Worm (Caenorhabditis elegans) whole organism, L4/young adult: ENCODE results near the gene srg-9.

Source experiments
- W03F9.2 ChIP-seq: fragments of 150-350 bp; optimal IDR thresholded peaks from 2 replicates; lab custom pipeline; 2014; ENCODE audit warnings: missing biosample characterization, missing genetic modification characterization
- dao-5 ChIP-seq: sonication (generic microtip); optimal IDR thresholded peaks from 2 replicates; lab custom pipeline; 2016; ENCODE audit warnings: missing genotype, missing genetic modification characterization, moderate library complexity, missing compliant biosample characterization
- him-1 ChIP-seq: sonication (generic microtip); optimal IDR thresholded peaks from 2 replicates; lab custom pipeline; 2016; ENCODE audit warnings: missing genotype, missing genetic modification reagents, missing genetic modification characterization, missing compliant biosample characterization

- TF ChIP-seq him-1 (tag; lab: Kevin White, UChicago) (no peak), dao-5 (tag; lab: Kevin White, UChicago) (no peak), W03F9.2 (tag; lab: Kevin White, UChicago) (no peak)
These were observed 32.8 kb upstream of the srg-9 start for ce11 chrIII:6289366-6289765.
